Fruit fly (Drosophila melanogaster): ENCODE results near the gene XRCC1.

Gene XRCC1

DNA sequence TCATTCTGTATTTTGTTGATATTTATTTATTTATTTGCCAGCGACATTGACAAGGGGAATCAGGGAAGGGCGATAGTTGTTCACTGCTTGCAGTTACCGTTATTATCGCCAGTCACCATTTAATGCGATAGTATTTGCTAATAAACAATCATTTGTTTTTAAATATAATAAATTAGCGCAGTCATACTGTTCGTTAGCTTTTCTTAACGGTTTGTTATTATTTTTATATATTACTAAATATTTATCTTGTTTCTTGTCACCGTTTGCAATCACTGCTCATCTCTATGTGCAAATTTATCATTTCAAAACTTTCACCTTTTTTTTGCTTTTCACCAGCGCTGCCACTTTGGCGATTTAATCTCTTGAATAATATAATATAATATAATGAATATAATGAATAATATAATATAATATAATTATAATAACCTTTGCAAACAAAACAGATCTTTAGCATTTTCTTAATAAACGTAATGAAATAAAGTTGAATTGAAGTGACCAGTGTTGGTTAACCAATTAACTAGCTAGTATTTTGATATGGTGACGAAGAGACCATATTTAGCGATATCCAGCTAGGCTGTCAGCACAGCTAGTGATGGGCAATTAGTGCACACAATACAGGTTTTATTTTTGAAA lies at the start of gene XRCC1, which contains the start of gene CG3309:
XRCC1 (plus strand) TSS at position 611 of the 633 bp plus-strand sequence.
CG3309 (minus strand) TSS at position 82 of the 633 bp plus-strand sequence.
- TF ChIP-seq tj (GFP tag; optimal IDR thresholded peaks at IDR 0.05) (peak; percentile 88), Clk (GFP tag; optimal IDR thresholded peaks at IDR 0.05) (no peak), CG12768 (GFP tag; optimal IDR thresholded peaks at IDR 0.05) (no peak), CG5204 (GFP tag; optimal IDR thresholded peaks at IDR 0.05) (peak; percentile 36), ovo (GFP tag; optimal IDR thresholded peaks at IDR 0.05) (peak; percentile 79), CG7045 (GFP tag; optimal IDR thresholded peaks at IDR 0.05) (no peak), CG14711 (tag; optimal IDR thresholded peaks at IDR 0.05) (peak; percentile 54), cic (GFP tag; optimal IDR thresholded peaks at IDR 0.05) (no peak), bab1 (GFP tag; optimal IDR thresholded peaks at IDR 0.05) (peak; percentile 47), CG7101 (tag; optimal IDR thresholded peaks at IDR 0.05) (peak; percentile 44), CG1620 (GFP tag; optimal IDR thresholded peaks at IDR 0.05) (peak; percentile 48), CG11617 (GFP tag; optimal IDR thresholded peaks at IDR 0.05) (peak; percentile 47), toe (GFP tag; optimal IDR thresholded peaks at IDR 0.05) (peak; percentile 28), Mnt (GFP tag; optimal IDR thresholded peaks at IDR 0.05) (peak; percentile 31), Hr96 (GFP tag; optimal IDR thresholded peaks at IDR 0.05) (no peak), cnc (optimal IDR thresholded peaks at IDR 0.05) (no peak), CG33017 (tag; optimal IDR thresholded peaks at IDR 0.05) (peak; percentile 18), pad (GFP tag; optimal IDR thresholded peaks at IDR 0.05) (peak; percentile 60), Crg-1 (GFP tag; optimal IDR thresholded peaks at IDR 0.05) (peak; percentile 25), kay (GFP tag; ENCODE audit: borderline replicate concordance) (no peak)

DNA sequence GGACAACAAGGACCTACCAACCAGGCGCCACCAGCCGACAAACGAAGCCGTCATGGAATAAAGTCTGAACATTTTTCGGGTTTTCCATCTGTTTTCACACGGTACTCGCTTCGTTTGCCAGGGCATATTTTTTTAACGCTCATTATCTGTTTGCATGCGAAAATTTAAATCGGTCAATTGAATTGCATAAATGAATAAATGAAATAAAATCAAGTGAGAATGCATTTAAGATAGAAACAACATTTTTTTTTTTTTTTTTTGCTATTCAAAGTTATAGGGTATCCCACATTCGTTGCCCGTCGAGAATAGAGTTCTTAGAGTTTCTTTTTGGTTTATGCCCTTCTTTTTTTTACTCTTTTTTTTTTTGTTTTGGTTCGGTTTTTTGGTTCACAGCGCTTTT lies 43.8 kb upstream of the XRCC1 start:
- no peak for TF ChIP-seq cnc (optimal IDR thresholded peaks at IDR 0.05)
- no peak for TF ChIP-seq Mnt (GFP tag; optimal IDR thresholded peaks at IDR 0.05)
- TF ChIP-seq pad (GFP tag; optimal IDR thresholded peaks at IDR 0.05) = no peak
- no peak for TF ChIP-seq CG11617 (GFP tag; optimal IDR thresholded peaks at IDR 0.05)
- TF ChIP-seq CG1620 (GFP tag; optimal IDR thresholded peaks at IDR 0.05) = no peak
- no peak for TF ChIP-seq bab1 (GFP tag; optimal IDR thresholded peaks at IDR 0.05)
- no peak for TF ChIP-seq ovo (GFP tag; optimal IDR thresholded peaks at IDR 0.05)
- no peak for TF ChIP-seq Hr96 (GFP tag; optimal IDR thresholded peaks at IDR 0.05)
- no peak for TF ChIP-seq CG7101 (tag; optimal IDR thresholded peaks at IDR 0.05)
- TF ChIP-seq CG33017 (tag; optimal IDR thresholded peaks at IDR 0.05) = no peak

DNA sequence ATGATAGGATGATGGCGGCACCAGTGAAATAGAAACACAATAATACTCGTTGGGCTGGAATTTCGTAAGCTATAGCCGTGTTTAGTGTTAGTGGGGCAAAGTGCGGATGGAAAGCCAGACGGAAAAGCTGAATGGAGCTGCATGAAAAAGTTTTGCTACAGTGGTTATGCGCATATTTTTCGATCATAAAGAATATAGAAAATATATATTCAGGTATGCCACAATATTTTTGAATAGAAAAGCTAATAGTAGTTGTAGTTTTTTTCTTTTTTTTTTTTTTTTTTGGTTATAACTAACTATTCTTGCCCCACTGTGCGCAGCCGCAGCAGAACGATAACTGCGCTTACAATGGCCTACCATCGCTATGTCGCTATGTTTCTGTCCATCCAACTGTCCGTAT lies 43.2 kb upstream of the XRCC1 start:
- TF ChIP-seq Clk (GFP tag; optimal IDR thresholded peaks at IDR 0.05) (no peak), toe (GFP tag; optimal IDR thresholded peaks at IDR 0.05) (no peak), pad (GFP tag; optimal IDR thresholded peaks at IDR 0.05) (no peak), CG11617 (GFP tag; optimal IDR thresholded peaks at IDR 0.05) (no peak), CG12768 (GFP tag; optimal IDR thresholded peaks at IDR 0.05) (no peak), CG7045 (GFP tag; optimal IDR thresholded peaks at IDR 0.05) (no peak), bab1 (GFP tag; optimal IDR thresholded peaks at IDR 0.05) (no peak)

DNA sequence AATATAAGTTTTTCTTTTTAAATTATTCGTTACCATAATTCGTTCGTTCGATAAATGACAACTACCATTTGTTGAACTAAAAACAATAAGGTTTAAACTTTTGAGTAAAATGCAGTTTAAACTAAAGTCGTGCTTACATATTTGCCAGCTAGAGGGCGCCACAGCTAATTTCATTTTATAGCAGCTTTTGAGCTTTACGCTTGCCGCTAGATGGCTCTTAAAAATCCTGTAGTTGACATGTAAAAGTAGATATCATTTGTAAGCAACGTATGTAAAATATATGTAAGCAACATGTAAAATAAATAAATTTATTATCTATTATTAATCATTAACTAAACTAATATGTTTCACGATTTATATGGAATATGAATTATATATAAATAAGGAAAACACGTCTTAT lies 40.0 kb upstream of the XRCC1 start:
- TF ChIP-seq bab1 (GFP tag; optimal IDR thresholded peaks at IDR 0.05) (peak; percentile 8), Mnt (GFP tag; optimal IDR thresholded peaks at IDR 0.05) (no peak)

DNA sequence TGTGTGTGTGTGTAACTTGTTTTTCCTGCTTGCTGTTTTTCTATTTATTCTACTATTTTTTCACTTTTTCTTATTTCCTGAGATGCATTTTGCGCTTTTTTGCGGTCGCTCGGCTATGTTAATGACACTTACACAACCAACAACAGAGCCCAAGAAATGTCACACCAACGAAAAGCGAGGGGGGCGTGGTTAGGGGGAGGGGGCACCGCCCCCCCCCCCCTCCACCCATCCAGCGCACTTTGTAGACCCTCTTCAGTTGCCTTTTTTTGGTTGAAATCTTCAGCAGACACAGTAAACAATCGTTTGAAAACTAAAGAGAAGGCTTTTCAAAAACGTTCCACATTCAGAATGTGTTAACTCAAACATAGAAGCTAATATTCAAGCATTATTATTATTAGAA lies 36.5 kb upstream of the XRCC1 start:
- no peak for TF ChIP-seq CG1620 (GFP tag; optimal IDR thresholded peaks at IDR 0.05)
- no peak for TF ChIP-seq Mnt (GFP tag; optimal IDR thresholded peaks at IDR 0.05)
- TF ChIP-seq bab1 (GFP tag; optimal IDR thresholded peaks at IDR 0.05) = no peak
- no peak for TF ChIP-seq CG12768 (GFP tag; optimal IDR thresholded peaks at IDR 0.05)
- no peak for TF ChIP-seq CG5204 (GFP tag; optimal IDR thresholded peaks at IDR 0.05)
- no peak for TF ChIP-seq Crg-1 (GFP tag; optimal IDR thresholded peaks at IDR 0.05)
- TF ChIP-seq Hr96 (GFP tag; optimal IDR thresholded peaks at IDR 0.05) = no peak
- TF ChIP-seq Clk (GFP tag; optimal IDR thresholded peaks at IDR 0.05) = no peak
- TF ChIP-seq CG11617 (GFP tag; optimal IDR thresholded peaks at IDR 0.05) = no peak
- no peak for TF ChIP-seq ovo (GFP tag; optimal IDR thresholded peaks at IDR 0.05)
- no peak for TF ChIP-seq CG7101 (tag; optimal IDR thresholded peaks at IDR 0.05)
- TF ChIP-seq cic (GFP tag; optimal IDR thresholded peaks at IDR 0.05) = no peak
- TF ChIP-seq toe (GFP tag; optimal IDR thresholded peaks at IDR 0.05) = no peak
- TF ChIP-seq pad (GFP tag; optimal IDR thresholded peaks at IDR 0.05) = no peak
- no peak for TF ChIP-seq cnc (optimal IDR thresholded peaks at IDR 0.05)
- TF ChIP-seq kay (GFP tag; ENCODE audit: borderline replicate concordance) = no peak
- no peak for TF ChIP-seq CG7045 (GFP tag; optimal IDR thresholded peaks at IDR 0.05)
- no peak for TF ChIP-seq tj (GFP tag; optimal IDR thresholded peaks at IDR 0.05)

DNA sequence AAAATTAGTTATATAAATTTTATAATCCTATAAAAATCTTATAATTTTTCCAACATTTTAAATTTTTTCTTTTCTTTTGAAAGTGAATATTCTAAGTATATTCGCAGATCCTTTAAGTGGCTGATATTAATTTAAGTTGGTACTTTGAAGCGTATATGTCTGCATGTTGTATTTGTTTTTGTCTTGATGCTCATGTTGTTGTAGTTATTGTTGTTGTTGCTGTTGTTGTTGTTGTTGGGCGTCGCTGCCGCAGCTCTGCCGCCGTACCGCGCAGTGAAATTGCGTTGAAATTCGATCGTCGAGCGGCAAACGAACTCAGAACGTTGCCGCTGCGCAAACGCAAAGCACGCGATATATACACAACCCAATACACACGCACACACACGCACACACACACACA lies 33.9 kb upstream of the XRCC1 start, which contains the start of gene CG42749:
CG42749 (plus strand) TSS at position 301 of the 400 bp plus-strand sequence.
- TF ChIP-seq Crg-1 (GFP tag; optimal IDR thresholded peaks at IDR 0.05) = no peak
- no peak for TF ChIP-seq CG14711 (tag; optimal IDR thresholded peaks at IDR 0.05)
- TF ChIP-seq pad (GFP tag; optimal IDR thresholded peaks at IDR 0.05) = no peak
- no peak for TF ChIP-seq kay (GFP tag; ENCODE audit: borderline replicate concordance)

dm6 chrX:5299957-5300356 lies 29.7 kb upstream of the XRCC1 start:
- TF ChIP-seq toe (GFP tag; optimal IDR thresholded peaks at IDR 0.05) = no peak
- TF ChIP-seq CG7045 (GFP tag; optimal IDR thresholded peaks at IDR 0.05) = no peak
- TF ChIP-seq cnc (optimal IDR thresholded peaks at IDR 0.05) = no peak
- no peak for TF ChIP-seq kay (GFP tag; ENCODE audit: borderline replicate concordance)
- TF ChIP-seq CG14711 (tag; optimal IDR thresholded peaks at IDR 0.05) = no peak
- TF ChIP-seq CG1620 (GFP tag; optimal IDR thresholded peaks at IDR 0.05) = no peak
- no peak for TF ChIP-seq Mnt (GFP tag; optimal IDR thresholded peaks at IDR 0.05)
- no peak for TF ChIP-seq CG11617 (GFP tag; optimal IDR thresholded peaks at IDR 0.05)
- TF ChIP-seq pad (GFP tag; optimal IDR thresholded peaks at IDR 0.05) = no peak
- TF ChIP-seq CG33017 (tag; optimal IDR thresholded peaks at IDR 0.05) = no peak
- no peak for TF ChIP-seq Hr96 (GFP tag; optimal IDR thresholded peaks at IDR 0.05)
- no peak for TF ChIP-seq CG5204 (GFP tag; optimal IDR thresholded peaks at IDR 0.05)
- no peak for TF ChIP-seq Crg-1 (GFP tag; optimal IDR thresholded peaks at IDR 0.05)
- TF ChIP-seq tj (GFP tag; optimal IDR thresholded peaks at IDR 0.05) = no peak

All from whole organism, adult.